Fruit fly (Drosophila melanogaster): ENCODE results near the gene CG32727.
A peak's percentile ranks its signal among the peaks of the same experiment; 100 is the strongest.

The CG32727 gene

dm6 chrX:7418294-7418693, 11.3 kb downstream of the CG32727 start, which contains the start of gene rumpel:
TSS of gene rumpel (plus strand) at chrX:7418594.
- no peak for TF ChIP-seq ranshi (GFP tag; IDR thresholded peaks at IDR 0.05)
- no peak for TF ChIP-seq Dip2 (GFP tag; IDR thresholded peaks at IDR 0.05)
- no peak for TF ChIP-seq CG4360 (GFP tag; IDR thresholded peaks at IDR 0.05)
- TF ChIP-seq Bdp1 (GFP tag; optimal IDR thresholded peaks at IDR 0.05): no peak
- no peak for TF ChIP-seq CHES-1-like (GFP tag; optimal IDR thresholded peaks at IDR 0.05)
- TF ChIP-seq gce (GFP tag; IDR thresholded peaks at IDR 0.05): no peak
- TF ChIP-seq en (GFP tag; optimal IDR thresholded peaks at IDR 0.05): no peak
- no peak for TF ChIP-seq wek (GFP tag; optimal IDR thresholded peaks at IDR 0.05)
- no peak for TF ChIP-seq slou (GFP tag; optimal IDR thresholded peaks at IDR 0.05)

- no peak for TF ChIP-seq sob (GFP tag; IDR thresholded peaks at IDR 0.05)
- peak; percentile 61 for TF ChIP-seq CTCF (GFP tag; optimal IDR thresholded peaks at IDR 0.05)
Measured at dm6 chrX:7422577-7422976, 15.6 kb downstream of the CG32727 start.

- TF ChIP-seq Dll (GFP tag; IDR thresholded peaks at IDR 0.05; ENCODE audit: partially characterized antibody): no peak
- TF ChIP-seq Adf1 (GFP tag; IDR thresholded peaks at IDR 0.05): no peak
- no peak for TF ChIP-seq fru (optimal IDR thresholded peaks at IDR 0.05)
- no peak for TF ChIP-seq kni (GFP tag; optimal IDR thresholded peaks at IDR 0.05)
- no peak for TF ChIP-seq CrebB (tag; optimal IDR thresholded peaks at IDR 0.05)
- TF ChIP-seq lbe (GFP tag; optimal IDR thresholded peaks at IDR 0.05): no peak
- no peak for TF ChIP-seq jing (GFP tag; optimal IDR thresholded peaks at IDR 0.05)
- TF ChIP-seq gsb (GFP tag; IDR thresholded peaks at IDR 0.05): no peak
- no peak for TF ChIP-seq pzg (GFP tag; optimal IDR thresholded peaks at IDR 0.05)
- no peak for TF ChIP-seq Hand (GFP tag; optimal IDR thresholded peaks at IDR 0.05)
- no peak for TF ChIP-seq croc (GFP tag; conservative IDR thresholded peaks at IDR 0.05)
- TF ChIP-seq twi (tag; optimal IDR thresholded peaks at IDR 0.05): no peak
- TF ChIP-seq CG42726 (GFP tag; IDR thresholded peaks at IDR 0.05; ENCODE audit: partially characterized antibody): no peak
- TF ChIP-seq Stat92E (GFP tag; optimal IDR thresholded peaks at IDR 0.05): no peak
- no peak for TF ChIP-seq CG3838 (GFP tag; optimal IDR thresholded peaks at IDR 0.05)
- TF ChIP-seq Rfx (GFP tag; IDR thresholded peaks at IDR 0.05): no peak
- no peak for TF ChIP-seq prd (optimal IDR thresholded peaks at IDR 0.05)
- TF ChIP-seq prd (GFP tag; IDR thresholded peaks at IDR 0.05): no peak
- TF ChIP-seq Neu2 (GFP tag; optimal IDR thresholded peaks at IDR 0.05; ENCODE audit: borderline replicate concordance): no peak
- TF ChIP-seq CG1602 (GFP tag; optimal IDR thresholded peaks at IDR 0.05): no peak
- no peak for TF ChIP-seq dpn (GFP tag; optimal IDR thresholded peaks at IDR 0.05)
Measured at dm6 chrX:7424742-7425141, 17.7 kb downstream of the CG32727 start, which contains the start of gene CG15036. TSS of gene CG15036 (minus strand) at chrX:7424842.

- TF ChIP-seq CG7839 (tag; optimal IDR thresholded peaks at IDR 0.05) (no peak), onecut (GFP tag; IDR thresholded peaks at IDR 0.05) (no peak), Poxn (GFP tag; IDR thresholded peaks at IDR 0.05) (no peak), seq (GFP tag; IDR thresholded peaks at IDR 0.05) (no peak), Ets97D (GFP tag; optimal IDR thresholded peaks at IDR 0.05) (no peak), CG11456 (GFP tag; IDR thresholded peaks at IDR 0.05) (no peak), CG9215 (GFP tag; IDR thresholded peaks at IDR 0.05) (no peak), eve (GFP tag; optimal IDR thresholded peaks at IDR 0.05) (no peak), CG2678 (tag; optimal IDR thresholded peaks at IDR 0.05) (no peak), ac (GFP tag; optimal IDR thresholded peaks at IDR 0.05) (no peak), Nf-YA (GFP tag; IDR thresholded peaks at IDR 0.05) (no peak), pum (GFP tag; optimal IDR thresholded peaks at IDR 0.05) (no peak), nerfin-1 (tag; optimal IDR thresholded peaks at IDR 0.05) (no peak), gsb (GFP tag; IDR thresholded peaks at IDR 0.05) (no peak), Fer3 (tag; optimal IDR thresholded peaks at IDR 0.05) (no peak), Dip2 (GFP tag; IDR thresholded peaks at IDR 0.05) (no peak)
Measured at dm6 chrX:7425643-7426042, 18.6 kb downstream of the CG32727 start, which contains the start of gene CG32726. TSS of gene CG32726 (minus strand) at chrX:7425743.

Data from whole organism, embryonic.